Worm (Caenorhabditis elegans): Measurements from ENCODE around the gene lgc-21.

DNA sequence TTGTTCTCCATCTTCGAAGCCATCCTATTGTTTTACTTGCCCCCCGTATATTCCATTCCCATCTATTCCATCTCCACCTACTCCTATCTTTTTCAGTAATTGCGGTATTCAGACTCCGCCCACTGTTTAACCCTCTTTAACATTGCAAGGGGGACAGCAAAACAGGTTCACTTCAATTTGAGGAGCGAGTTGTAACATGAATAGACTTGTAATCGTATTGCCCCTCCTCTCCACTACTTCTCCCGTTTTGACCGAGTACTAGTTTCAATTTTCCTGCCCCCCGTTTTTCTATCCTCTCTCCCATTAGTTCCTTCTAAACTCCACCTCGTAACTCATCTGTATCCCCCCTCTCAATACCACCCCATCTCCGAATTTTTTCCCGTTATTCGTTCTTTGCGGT is 39.3 kb downstream of the lgc-21 start:
- no peak for TF ChIP-seq ztf-11 (tag; optimal IDR thresholded peaks at IDR 0.05)
- TF ChIP-seq nhr-48 (tag; optimal IDR thresholded peaks at IDR 0.05) = no peak
- TF ChIP-seq F49E8.2 (tag; optimal IDR thresholded peaks at IDR 0.05; ENCODE audit: borderline replicate concordance) = no peak
- no peak for TF ChIP-seq skn-1 (tag; optimal IDR thresholded peaks at IDR 0.05)
- TF ChIP-seq ceh-62 (tag; optimal IDR thresholded peaks at IDR 0.05) = no peak
- no peak for TF ChIP-seq ceh-82 (tag; optimal IDR thresholded peaks at IDR 0.05)
- TF ChIP-seq egl-27 (tag; optimal IDR thresholded peaks at IDR 0.05) = no peak
- no peak for TF ChIP-seq nhr-11 (tag; optimal IDR thresholded peaks at IDR 0.05)
- no peak for TF ChIP-seq ctbp-1 (GFP tag; IDR thresholded peaks at IDR 0.05)
- TF ChIP-seq duxl-1 (tag; optimal IDR thresholded peaks at IDR 0.05; ENCODE audit: poor library complexity) = no peak
- TF ChIP-seq lin-15B (tag; optimal IDR thresholded peaks at IDR 0.05) = no peak
